Worm (Caenorhabditis elegans): Measurements from ENCODE around the gene srh-32.

DNA sequence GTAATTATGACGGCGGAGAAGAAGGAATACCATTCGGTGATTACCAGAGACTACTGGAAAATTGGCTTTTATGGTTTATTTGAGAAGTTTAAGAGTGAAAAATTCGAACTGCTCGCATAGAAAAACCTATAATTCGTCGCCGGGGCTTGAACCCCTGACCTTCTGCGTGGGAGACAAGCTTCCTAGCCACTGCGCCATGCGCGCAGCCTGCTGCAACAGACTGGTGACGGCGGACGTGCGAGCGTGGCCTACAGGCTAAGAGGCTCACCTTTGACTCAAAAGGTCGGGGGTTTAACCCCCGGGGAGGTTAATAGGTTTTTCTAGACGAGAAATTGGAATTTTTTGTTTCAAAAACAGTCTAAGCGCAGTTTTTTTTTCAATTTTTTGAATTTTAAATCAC, 36.6 kb upstream of the srh-32 start:
- TF ChIP-seq unc-130 (GFP tag; optimal IDR thresholded peaks at IDR 0.05) (no peak), rpc-1 (optimal IDR thresholded peaks at IDR 0.05) (no peak), rpc-1 (tag; optimal IDR thresholded peaks at IDR 0.05) (peak; percentile 40), nhr-120 (GFP tag; IDR thresholded peaks at IDR 0.05) (peak; percentile 77; the same call in 1 of the 2 replicates), B0019.2 (GFP tag; conservative IDR thresholded peaks at IDR 0.05) (no peak), zfh-2 (GFP tag; conservative IDR thresholded peaks at IDR 0.05) (peak; percentile 67), attf-6 (GFP tag; IDR thresholded peaks at IDR 0.05) (no peak), aptf-2 (GFP tag; conservative IDR thresholded peaks at IDR 0.05) (no peak), somi-1 (GFP tag; optimal IDR thresholded peaks at IDR 0.05) (no peak), ztf-26 (tag; optimal IDR thresholded peaks at IDR 0.05) (no peak), T07F8.4 (tag; optimal IDR thresholded peaks at IDR 0.05) (no peak)
